Fruit fly (Drosophila melanogaster) whole organism, embryonic: ENCODE results near the gene CG17650.

ENCODE experiments used
- Camta ChIP-seq: fragments of 200-800 bp; sonication (Bioruptor generic); optimal IDR thresholded peaks from 2 replicates; lab custom pipeline; 2016; ENCODE audit warnings: missing biosample characterization, missing genetic modification characterization
- Dll ChIP-seq: fragments of 200-800 bp; sonication (Bioruptor generic); IDR thresholded peaks from 4 replicates; pipeline ENCODE4 v1.3.6; 2022; ENCODE audit warnings: missing biosample characterization, missing genetic modification characterization; ENCODE audit not compliant: partially characterized antibody
- HLH3B ChIP-seq: fragments of 200-800 bp; sonication (Bioruptor generic); IDR thresholded peaks from 2 replicates; pipeline ENCODE4 v1.3.6; 2022; ENCODE audit warnings: missing biosample characterization, missing genetic modification characterization
- TFAM ChIP-seq: fragments of 200-800 bp; sonication (Bioruptor generic); optimal IDR thresholded peaks from 2 replicates; lab custom pipeline; 2017; ENCODE audit warnings: missing biosample characterization, missing genetic modification characterization, inconsistent platforms
- insv ChIP-seq, 2 experiments: fragments of 200-800 bp; sonication (Bioruptor generic); optimal IDR thresholded peaks; 3 replicates each; lab custom pipeline; 2016 to 2018; ENCODE audit warnings: missing biosample characterization in 2 of 2, missing genetic modification characterization in 2 of 2
- tx ChIP-seq: fragments of 200-800 bp; sonication (Bioruptor generic); optimal IDR thresholded peaks from 2 replicates; lab custom pipeline; 2016; ENCODE audit warnings: missing biosample characterization, missing genetic modification characterization

dm6 chr2L:1722260-1722659, 36.6 kb downstream of the CG17650 start:
- TF ChIP-seq insv (GFP tag; optimal IDR thresholded peaks at IDR 0.05; lab: Kevin White, UChicago) (no peak), TFAM (GFP tag; lab: Kevin White, UChicago) (no peak), tx (GFP tag; lab: Kevin White, UChicago) (no peak), Dll (GFP tag; lab: Robert Waterston, UW) (no peak), Camta (GFP tag; lab: Kevin White, UChicago) (no peak), HLH3B (GFP tag; lab: Robert Waterston, UW) (no peak)
